Fruit fly (Drosophila melanogaster) whole organism, prepupa: Measurements from ENCODE around the gene Iyd.

Experiments
- Blimp-1 ChIP-seq: fragments of 200-800 bp; sonication (Bioruptor generic); optimal IDR thresholded peaks from 3 replicates; lab custom pipeline; 2017; ENCODE audit warnings: missing biosample characterization, missing genetic modification characterization, mild to moderate bottlenecking, moderate library complexity, missing genetic modification reagents
- CG3032 ChIP-seq: fragments of 200-800 bp; optimal IDR thresholded peaks from 2 replicates; lab custom pipeline; 2019; ENCODE audit warnings: missing biosample characterization, mild to moderate bottlenecking, missing genetic modification characterization, moderate library complexity
- Ets21C ChIP-seq: fragments of 200-800 bp; sonication (Bioruptor generic); optimal IDR thresholded peaks from 3 replicates; lab custom pipeline; 2016; ENCODE audit warnings: missing biosample characterization, missing genetic modification characterization
- OdsH ChIP-seq: fragments of 200-800 bp; sonication (Bioruptor generic); optimal IDR thresholded peaks from 3 replicates; lab custom pipeline; 2016; ENCODE audit warnings: missing biosample characterization, missing genetic modification characterization
- Smox ChIP-seq: fragments of 200-800 bp; sonication (Bioruptor generic); optimal IDR thresholded peaks from 3 replicates; lab custom pipeline; 2016; ENCODE audit warnings: missing biosample characterization, missing genetic modification characterization
- spab ChIP-seq: fragments of 200-800 bp; sonication (Bioruptor generic); optimal IDR thresholded peaks from 2 replicates; lab custom pipeline; 2017; ENCODE audit warnings: missing biosample characterization, mild to moderate bottlenecking, missing genetic modification characterization, missing genetic modification reagents

- TF ChIP-seq Ets21C (GFP tag; lab: Kevin White, UChicago) (peak; percentile 35), Smox (GFP tag; lab: Kevin White, UChicago) (peak; percentile 75), spab (GFP tag; lab: Kevin White, UChicago) (peak; percentile 43), OdsH (GFP tag; lab: Kevin White, UChicago) (peak; percentile 78), CG3032 (tag; lab: Kevin White, UChicago) (peak; percentile 73), Blimp-1 (peak; percentile 9)
Observed at dm6 chr3L:11061200-11061599, 34.8 kb downstream of the Iyd start, which contains the start of the genes CG6321 and Blos2.
